Fruit fly (Drosophila melanogaster): ENCODE data around the gene hh.

The hh gene

DNA sequence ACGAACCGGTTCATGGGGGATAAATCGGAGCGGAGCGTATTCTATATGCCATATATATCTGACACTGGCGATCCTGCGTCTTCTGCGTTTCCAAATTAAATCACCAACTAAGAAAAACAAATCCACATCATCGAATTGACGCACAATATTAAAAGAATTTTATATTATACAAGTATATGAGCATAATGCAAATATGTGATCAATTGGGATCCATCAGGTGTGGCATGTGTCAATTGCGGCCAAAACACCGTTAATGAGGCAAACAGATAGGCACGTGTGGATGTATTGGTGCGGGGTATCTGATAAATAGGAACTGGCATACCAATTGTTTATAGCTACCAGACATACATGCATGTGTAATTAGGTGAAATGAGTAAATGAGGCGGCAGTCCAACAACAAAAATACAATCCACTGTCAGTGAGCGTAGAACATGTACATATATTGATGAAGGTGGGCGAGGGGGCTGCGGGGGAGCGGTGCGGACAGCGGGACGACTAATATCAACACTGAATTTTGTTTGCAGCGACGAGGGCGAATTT lies 36.4 kb upstream of the hh start (continued):
- peak; percentile 71 for TF ChIP-seq lab (GFP tag; optimal IDR thresholded peaks at IDR 0.05)
- no peak for TF ChIP-seq tin (GFP tag; optimal IDR thresholded peaks at IDR 0.05)
- no peak for TF ChIP-seq ranshi (GFP tag; IDR thresholded peaks at IDR 0.05)
- no peak for TF ChIP-seq CG13624 (GFP tag; optimal IDR thresholded peaks at IDR 0.05)
- TF ChIP-seq CG11085 (GFP tag; IDR thresholded peaks at IDR 0.05), result no peak
- no peak for TF ChIP-seq phol (tag; optimal IDR thresholded peaks at IDR 0.05)
- no peak for TF ChIP-seq CG10543 (GFP tag; optimal IDR thresholded peaks at IDR 0.05)
- no peak for TF ChIP-seq trem (tag; optimal IDR thresholded peaks at IDR 0.05)
- peak; percentile 6 for TF ChIP-seq MTF-1 (GFP tag; optimal IDR thresholded peaks at IDR 0.05; ENCODE audit: borderline replicate concordance)
- peak; percentile 84 for TF ChIP-seq Med (GFP tag)
- no peak for TF ChIP-seq Hmx (GFP tag; optimal IDR thresholded peaks at IDR 0.05)
- peak; percentile 2 for TF ChIP-seq CG17359 (tag; optimal IDR thresholded peaks at IDR 0.05)
- TF ChIP-seq Ada2b (GFP tag; IDR thresholded peaks at IDR 0.05), result no peak
- TF ChIP-seq trh (GFP tag; optimal IDR thresholded peaks at IDR 0.05), result no peak
- no peak for TF ChIP-seq Nf-YA (GFP tag; IDR thresholded peaks at IDR 0.05)
- TF ChIP-seq vfl (GFP tag; optimal IDR thresholded peaks at IDR 0.05), result no peak
- TF ChIP-seq CG32532 (GFP tag; IDR thresholded peaks at IDR 0.05), result no peak
- no peak for TF ChIP-seq Spps (tag; optimal IDR thresholded peaks at IDR 0.05)
- no peak for TF ChIP-seq Atf6 (GFP tag; IDR thresholded peaks at IDR 0.05)
- no peak for TF ChIP-seq eyg (GFP tag; optimal IDR thresholded peaks at IDR 0.05)
- no peak for TF ChIP-seq CG8388 (GFP tag; optimal IDR thresholded peaks at IDR 0.05)
- no peak for TF ChIP-seq CG4360 (GFP tag; IDR thresholded peaks at IDR 0.05)
- TF ChIP-seq Usf (GFP tag; optimal IDR thresholded peaks at IDR 0.05), result no peak
- no peak for TF ChIP-seq CG2199 (GFP tag; IDR thresholded peaks at IDR 0.05)
- TF ChIP-seq CG1529 (GFP tag; optimal IDR thresholded peaks at IDR 0.05), result no peak
- TF ChIP-seq sens-2 (GFP tag; IDR thresholded peaks at IDR 0.05), result no peak
- TF ChIP-seq CG10209 (GFP tag; optimal IDR thresholded peaks at IDR 0.05), result no peak
- TF ChIP-seq fd3F (GFP tag; optimal IDR thresholded peaks at IDR 0.05), result no peak
- no peak for TF ChIP-seq Ets65A (GFP tag)
- TF ChIP-seq rib (GFP tag; IDR thresholded peaks at IDR 0.05), result no peak
- no peak for TF ChIP-seq Sry-β (GFP tag; optimal IDR thresholded peaks at IDR 0.05)
- no peak for TF ChIP-seq sob (GFP tag; IDR thresholded peaks at IDR 0.05)
- no peak for TF ChIP-seq CG8944 (GFP tag; optimal IDR thresholded peaks at IDR 0.05)
- TF ChIP-seq Fer2 (tag; optimal IDR thresholded peaks at IDR 0.05), result no peak
- no peak for TF ChIP-seq CG15479 (GFP tag; optimal IDR thresholded peaks at IDR 0.05)
- TF ChIP-seq CG12104 (GFP tag; optimal IDR thresholded peaks at IDR 0.05), result no peak
- no peak for TF ChIP-seq slp2 (GFP tag; optimal IDR thresholded peaks at IDR 0.05)
- TF ChIP-seq Dll (GFP tag; IDR thresholded peaks at IDR 0.05; ENCODE audit: partially characterized antibody), result no peak
- TF ChIP-seq CG12769 (tag; optimal IDR thresholded peaks at IDR 0.05), result peak; percentile 5
- peak; percentile 28 for TF ChIP-seq sd (tag; optimal IDR thresholded peaks at IDR 0.05)
- TF ChIP-seq cwo (GFP tag; optimal IDR thresholded peaks at IDR 0.05), result peak; percentile 37
- no peak for TF ChIP-seq Nf-YB (GFP tag; optimal IDR thresholded peaks at IDR 0.05)
- TF ChIP-seq tio (GFP tag; optimal IDR thresholded peaks at IDR 0.05), result no peak
- TF ChIP-seq Bgb (GFP tag; IDR thresholded peaks at IDR 0.05; ENCODE audit: partially characterized antibody), result no peak
- TF ChIP-seq ara (GFP tag; IDR thresholded peaks at IDR 0.05), result no peak
- no peak for TF ChIP-seq her (GFP tag; optimal IDR thresholded peaks at IDR 0.05)
- no peak for TF ChIP-seq CG12155 (GFP tag; optimal IDR thresholded peaks at IDR 0.05)
- no peak for TF ChIP-seq bab2 (GFP tag; optimal IDR thresholded peaks at IDR 0.05)
- TF ChIP-seq CG11247 (GFP tag; IDR thresholded peaks at IDR 0.05), result no peak
- no peak for TF ChIP-seq Ets97D (GFP tag; optimal IDR thresholded peaks at IDR 0.05)
- no peak for TF ChIP-seq CG3847 (GFP tag; IDR thresholded peaks at IDR 0.05)
- no peak for TF ChIP-seq CG17568 (GFP tag; optimal IDR thresholded peaks at IDR 0.05)

Data from whole organism, embryonic.